Worm (Caenorhabditis elegans) whole organism, dauer: ENCODE data around the gene F07F6.1.

Experiments used
- unc-62 ChIP-seq: sonication (generic microtip); optimal IDR thresholded peaks from 2 replicates; lab custom pipeline; 2017; ENCODE audit warnings: missing biosample characterization, missing genetic modification reagents, missing genetic modification characterization

The F07F6.1 gene

ce11 chrII:5420947-5421614 is 16.6 kb upstream of the F07F6.1 start, which contains the start of gene tofu-6:
Gene tofu-6 (plus strand): TSS chrII:5421248.
- no peak for TF ChIP-seq unc-62 (GFP tag; lab: Kevin White, UChicago)

- TF ChIP-seq unc-62 (GFP tag; lab: Kevin White, UChicago) = no peak
Observed at ce11 chrII:5423832-5424231, 13.9 kb upstream of the F07F6.1 start, which contains the start of gene F07F6.7. Gene F07F6.7 (minus strand): TSS chrII:5423858.

- no peak for TF ChIP-seq unc-62 (GFP tag; lab: Kevin White, UChicago)
Observed at ce11 chrII:5425633-5426032, 12.1 kb upstream of the F07F6.1 start, which contains the start of gene F07F6.8. Gene F07F6.8 (minus strand): TSS chrII:5425733.

- TF ChIP-seq unc-62 (GFP tag; lab: Kevin White, UChicago) = no peak
Observed at ce11 chrII:5426054-5426453, 11.6 kb upstream of the F07F6.1 start.

- no peak for TF ChIP-seq unc-62 (GFP tag; lab: Kevin White, UChicago)
Observed at ce11 chrII:5426470-5426869, 11.2 kb upstream of the F07F6.1 start.

ce11 chrII:5429522-5430257 is 8.0 kb upstream of the F07F6.1 start, which contains the start of the genes F07F6.4 and F07F6.2:
Gene F07F6.4 (minus strand): TSS chrII:5429572.
Gene F07F6.2 (plus strand): TSS chrII:5430207.
- TF ChIP-seq unc-62 (GFP tag; lab: Kevin White, UChicago) = no peak

ce11 chrII:5433069-5433468 is 4.6 kb upstream of the F07F6.1 start, which contains the start of gene srx-114:
Gene srx-114 (minus strand): TSS chrII:5433169.
- TF ChIP-seq unc-62 (GFP tag; lab: Kevin White, UChicago) = no peak

- TF ChIP-seq unc-62 (GFP tag; lab: Kevin White, UChicago) = no peak
Observed at ce11 chrII:5436833-5437232, 853 bp upstream of the F07F6.1 start, which contains the start of gene dct-5. Gene dct-5 (minus strand): TSS chrII:5436933.

- no peak for TF ChIP-seq unc-62 (GFP tag; lab: Kevin White, UChicago)
Observed at ce11 chrII:5446506-5446905, 8.8 kb downstream of the F07F6.1 start, which contains the start of gene nmr-1. Gene nmr-1 (minus strand): TSS chrII:5446606.

- TF ChIP-seq unc-62 (GFP tag; lab: Kevin White, UChicago) = no peak
Observed at ce11 chrII:5447381-5447780, 9.7 kb downstream of the F07F6.1 start, which contains the start of gene cex-1. Gene cex-1 (plus strand): TSS chrII:5447681.

- no peak for TF ChIP-seq unc-62 (GFP tag; lab: Kevin White, UChicago)
Observed at ce11 chrII:5449219-5449618, 11.5 kb downstream of the F07F6.1 start.

ce11 chrII:5449620-5450019 is 11.9 kb downstream of the F07F6.1 start:
- no peak for TF ChIP-seq unc-62 (GFP tag; lab: Kevin White, UChicago)

- TF ChIP-seq unc-62 (GFP tag; lab: Kevin White, UChicago) = no peak
Observed at ce11 chrII:5451278-5451677, 13.6 kb downstream of the F07F6.1 start.

- no peak for TF ChIP-seq unc-62 (GFP tag; lab: Kevin White, UChicago)
Observed at ce11 chrII:5453547-5453946, 15.9 kb downstream of the F07F6.1 start, which contains the start of gene dhs-5. Gene dhs-5 (plus strand): TSS chrII:5453847.

- TF ChIP-seq unc-62 (GFP tag; lab: Kevin White, UChicago) = no peak
Observed at ce11 chrII:5455650-5456355, 18.1 kb downstream of the F07F6.1 start, which contains the start of gene daz-1. Gene daz-1 (plus strand): TSS chrII:5456305.
